Worm (Caenorhabditis elegans): Measurements from ENCODE around the gene ZC513.14.

- TF ChIP-seq ceh-36 (tag; optimal IDR thresholded peaks at IDR 0.05) (no peak), ama-1 (optimal IDR thresholded peaks at IDR 0.05) (no peak)
Observed at ce11 chrV:8079813-8080212, 44.0 kb upstream of the ZC513.14 start.

Data from whole organism, early embryonic.